Worm (Caenorhabditis elegans) whole organism, early embryonic: ENCODE measurements around the gene C29E4.9.

Experiments
- aly-1 ChIP-seq: sonication (generic microtip); optimal IDR thresholded peaks from 2 replicates; lab custom pipeline; 2016; ENCODE audit warnings: missing genetic modification characterization, missing compliant biosample characterization
- ama-1 ChIP-seq: fragments of 150-350 bp; optimal IDR thresholded peaks from 2 replicates; lab custom pipeline; 2014
- ceh-13 ChIP-seq: fragments of 200-800 bp; sonication (Bioruptor generic); optimal IDR thresholded peaks from 2 replicates; lab custom pipeline; 2018; ENCODE audit warnings: mild to moderate bottlenecking, missing genetic modification characterization, missing compliant biosample characterization
- hmg-4 ChIP-seq: fragments of 200-800 bp; sonication (Bioruptor generic); optimal IDR thresholded peaks from 2 replicates; lab custom pipeline; 2018; ENCODE audit warnings: mild to moderate bottlenecking, missing genetic modification characterization, missing compliant biosample characterization
- sea-1 ChIP-seq: fragments of 200-800 bp; sonication (Bioruptor generic); conservative IDR thresholded peaks from 2 replicates; pipeline ENCODE4 v1.3.6; 2022; ENCODE audit warnings: missing genetic modification characterization, missing compliant biosample characterization
- tbx-11 ChIP-seq: fragments of 200-800 bp; sonication (Bioruptor generic); IDR thresholded peaks from 2 replicates; pipeline ENCODE4 v1.3.6; 2022; ENCODE audit warnings: missing genetic modification characterization, missing compliant biosample characterization

ce11 chrIII:7972687-7973086, 15.8 kb upstream of the C29E4.9 start:
- TF ChIP-seq sea-1 (GFP tag; lab: Robert Waterston, UW): no peak
- TF ChIP-seq ama-1 (lab: Kevin White, UChicago): no peak
- TF ChIP-seq hmg-4 (GFP tag; lab: Kevin White, UChicago): no peak
- no peak for TF ChIP-seq tbx-11 (GFP tag; lab: Robert Waterston, UW)
- TF ChIP-seq aly-1 (tag; lab: Kevin White, UChicago): no peak
- TF ChIP-seq ceh-13: no peak
